Worm (Caenorhabditis elegans): ENCODE results near the gene K04B12.2.

DNA sequence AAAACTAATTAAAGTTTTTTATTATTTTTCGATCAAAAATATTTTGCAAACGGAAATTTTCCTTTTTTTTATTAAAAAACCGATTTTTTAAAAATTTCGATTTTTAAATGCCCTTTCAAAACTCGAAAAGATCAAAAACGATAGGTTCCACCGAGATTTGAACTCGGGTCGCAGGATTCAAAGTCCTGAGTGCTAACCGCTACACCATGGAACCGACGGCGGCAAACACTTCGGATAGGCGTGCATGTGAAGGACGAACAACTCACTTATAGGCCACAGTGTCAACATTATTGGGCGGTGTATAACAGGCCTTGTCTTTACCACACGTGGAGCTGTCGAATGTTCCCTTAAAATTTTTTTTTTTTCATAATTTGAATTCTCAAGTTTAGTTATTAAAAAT is 36.9 kb upstream of the K04B12.2 start:
- TF ChIP-seq aha-1 (tag) (peak; percentile 54), ceh-32 (tag; optimal IDR thresholded peaks at IDR 0.05; ENCODE audit: poor library complexity) (no peak), ces-1 (GFP tag; optimal IDR thresholded peaks at IDR 0.05) (no peak)
